Fruit fly (Drosophila melanogaster) Kc167 (cell line): ENCODE results near the gene Bx.

Source experiments
- Sin3A ChIP-seq: fragments of >200 bp; optimal IDR thresholded peaks from 2 replicates; lab custom pipeline; 2018; ENCODE audit warnings: missing external identifiers
- h ChIP-seq: fragments of >200 bp; optimal IDR thresholded peaks from 3 replicates; lab custom pipeline; 2018; ENCODE audit warnings: missing external identifiers
- insv ChIP-seq: fragments of >200 bp; optimal IDR thresholded peaks from 3 replicates; lab custom pipeline; 2018; ENCODE audit warnings: missing external identifiers
- psq ChIP-seq: fragments of >200 bp; optimal IDR thresholded peaks from 2 replicates; lab custom pipeline; 2017; ENCODE audit warnings: missing external identifiers
- ttk ChIP-seq: sonication (Bioruptor generic); optimal IDR thresholded peaks from 2 replicates; lab custom pipeline; 2017; ENCODE audit warnings: missing external identifiers

DNA sequence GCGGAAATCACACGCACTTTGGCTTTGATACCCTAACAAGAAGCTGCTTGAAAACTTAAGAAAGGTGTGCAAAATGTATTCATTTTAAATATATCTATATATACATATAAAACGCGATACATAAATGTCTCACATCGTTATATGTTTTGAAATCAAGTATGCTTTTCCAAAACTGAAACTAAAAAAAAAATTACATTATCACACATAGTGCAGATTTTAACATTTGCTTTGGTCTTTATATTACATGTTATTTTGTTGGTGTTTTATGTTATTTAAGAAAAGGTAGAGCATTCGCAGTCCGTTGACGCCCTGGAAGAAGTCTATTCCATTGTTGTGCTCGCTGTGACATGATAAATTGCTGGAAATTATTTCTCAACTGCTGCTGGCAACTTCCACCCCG, 102.9 kb downstream of the Bx start:
- TF ChIP-seq psq (lab: Kevin White, UChicago) (no peak), ttk (lab: Kevin White, UChicago) (no peak), Sin3A (lab: Kevin White, UChicago) (no peak), h (lab: Kevin White, UChicago) (no peak), insv (lab: Kevin White, UChicago) (no peak)
